Worm (Caenorhabditis elegans) whole organism, L4 larva: ENCODE measurements around the gene rbm-42.

Experiments used
- F10B5.3 ChIP-seq: sonication (generic microtip); optimal IDR thresholded peaks from 2 replicates; lab custom pipeline; 2016; ENCODE audit warnings: mild to moderate bottlenecking, missing genetic modification characterization, missing compliant biosample characterization
- F49E8.2 ChIP-seq: sonication (generic microtip); optimal IDR thresholded peaks from 2 replicates; lab custom pipeline; 2016; ENCODE audit warnings: missing compliant biosample characterization, mild to moderate bottlenecking, missing genetic modification characterization, borderline replicate concordance
- Y48G9A.11 ChIP-seq: fragments of 200-800 bp; sonication (Bioruptor generic); IDR thresholded peaks from 2 replicates; pipeline ENCODE4 v1.3.6; 2022; ENCODE audit warnings: missing genetic modification reagents, missing genetic modification characterization, missing compliant biosample characterization
- ZK337.2 ChIP-seq: fragments of 200-800 bp; sonication (Bioruptor generic); IDR thresholded peaks from 2 replicates; pipeline ENCODE4 v1.3.6; 2022; ENCODE audit warnings: missing genetic modification reagents, missing genetic modification characterization, missing compliant biosample characterization
- aha-1 ChIP-seq: fragments of 150-350 bp; peaks from one replicate; lab custom pipeline; 2014; ENCODE audit warnings: missing biosample characterization, missing genetic modification characterization
- arid-1 ChIP-seq: fragments of 200-800 bp; sonication (Bioruptor generic); conservative IDR thresholded peaks from 2 replicates; pipeline ENCODE4 v1.3.6; 2022; ENCODE audit warnings: missing genetic modification reagents, missing genetic modification characterization, missing compliant biosample characterization
- ceh-62 ChIP-seq: sonication (generic microtip); optimal IDR thresholded peaks from 2 replicates; lab custom pipeline; 2017; ENCODE audit warnings: missing biosample characterization, missing genetic modification characterization
- daf-16 ChIP-seq, 3 experiments: sonication (generic microtip); optimal IDR thresholded peaks; 2 replicates each; lab custom pipeline; 2016 to 2017; ENCODE audit warnings: missing genetic modification characterization in 3 of 3, missing genetic modification reagents in 3 of 3, mild to moderate bottlenecking in 2 of 3, missing compliant biosample characterization in 2 of 3, missing biosample characterization in 1 of 3, moderate library complexity in 1 of 3
- dmd-6 ChIP-seq: fragments of 200-800 bp; sonication (Bioruptor generic); IDR thresholded peaks from 2 replicates; pipeline ENCODE4 v1.3.6; 2022; ENCODE audit warnings: missing genetic modification reagents, missing genetic modification characterization, missing compliant biosample characterization
- dmd-8 ChIP-seq: fragments of 200-800 bp; sonication (Bioruptor generic); IDR thresholded peaks from 2 replicates; pipeline ENCODE4 v1.3.6; 2022; ENCODE audit warnings: missing genetic modification characterization, missing compliant biosample characterization
- dmd-9 ChIP-seq: fragments of 200-800 bp; sonication (Bioruptor generic); IDR thresholded peaks from 2 replicates; pipeline ENCODE4 v1.3.6; 2022; ENCODE audit warnings: missing genetic modification reagents, missing genetic modification characterization, missing compliant biosample characterization
- dpl-1 ChIP-seq: fragments of 150-350 bp; optimal IDR thresholded peaks from 2 replicates; lab custom pipeline; 2014; ENCODE audit warnings: missing biosample characterization, missing genetic modification reagents, missing genetic modification characterization
- fos-1 ChIP-seq: fragments of 150-350 bp; optimal IDR thresholded peaks from 2 replicates; lab custom pipeline; 2014; ENCODE audit warnings: missing biosample characterization, missing genetic modification characterization
- hif-1 ChIP-seq, 2 experiments: sonication (generic microtip); optimal IDR thresholded peaks; 2 replicates each; lab custom pipeline; 2016 to 2017; ENCODE audit warnings: missing compliant biosample characterization in 2 of 2, missing genetic modification characterization in 2 of 2, missing genetic modification reagents in 2 of 2, missing genotype in 2 of 2, mild to moderate bottlenecking in 1 of 2
- hlh-30 ChIP-seq: sonication (generic microtip); optimal IDR thresholded peaks from 2 replicates; lab custom pipeline; 2017; ENCODE audit warnings: antibody characterized with exemption, mild to moderate bottlenecking, missing genetic modification characterization, missing compliant biosample characterization; ENCODE audit not compliant: insufficient read depth
- hmg-1.1 ChIP-seq: fragments of 200-800 bp; sonication (Bioruptor generic); IDR thresholded peaks from 2 replicates; pipeline ENCODE4 v1.3.6; 2022; ENCODE audit warnings: missing genetic modification reagents, missing genetic modification characterization, missing compliant biosample characterization
- jun-1 ChIP-seq: fragments of 150-350 bp; optimal IDR thresholded peaks from 2 replicates; lab custom pipeline; 2014; ENCODE audit warnings: missing biosample characterization, missing genetic modification reagents, missing genetic modification characterization
- lin-15B ChIP-seq: fragments of 150-350 bp; sonication (generic microtip); optimal IDR thresholded peaks from 3 replicates; lab custom pipeline; 2014; ENCODE audit warnings: missing biosample characterization, missing genetic modification characterization
- lin-38 ChIP-seq: fragments of 200-800 bp; sonication (Bioruptor generic); IDR thresholded peaks from 2 replicates; pipeline ENCODE4 v1.3.6; 2022; ENCODE audit warnings: missing genetic modification reagents, missing genetic modification characterization, missing compliant biosample characterization
- lsy-2 ChIP-seq, 2 experiments: fragments of 150-350 bp in 1 of 2; sonication (generic microtip) in 1 of 2; optimal IDR thresholded peaks; 2 replicates each; lab custom pipeline; 2014 to 2017; ENCODE audit warnings: missing biosample characterization in 2 of 2, missing genetic modification characterization in 2 of 2
- mdl-1 ChIP-seq, 2 experiments: fragments of 150-350 bp in 1 of 2; sonication (generic microtip) in 1 of 2; optimal IDR thresholded peaks; 2 replicates each; lab custom pipeline; 2014 to 2017; ENCODE audit warnings: missing biosample characterization in 2 of 2, missing genetic modification characterization in 2 of 2
- mes-2 ChIP-seq: sonication (generic microtip); optimal IDR thresholded peaks from 2 replicates; lab custom pipeline; 2016; ENCODE audit warnings: missing genotype, mild to moderate bottlenecking, missing genetic modification characterization, missing compliant biosample characterization; ENCODE audit not compliant: poor library complexity, severe bottlenecking
- nhr-102 ChIP-seq: sonication (generic microtip); optimal IDR thresholded peaks from 2 replicates; lab custom pipeline; 2016; ENCODE audit warnings: mild to moderate bottlenecking, missing genetic modification characterization, moderate library complexity, missing compliant biosample characterization
- nhr-25 ChIP-seq: sonication (generic microtip); optimal IDR thresholded peaks from 2 replicates; lab custom pipeline; 2017; ENCODE audit warnings: missing genetic modification characterization, mild to moderate bottlenecking, missing compliant biosample characterization, antibody characterized with exemption, moderate library complexity, borderline replicate concordance; ENCODE audit not compliant: insufficient read depth
- nhr-28 ChIP-seq: fragments of 150-350 bp; optimal IDR thresholded peaks from 2 replicates; lab custom pipeline; 2014; ENCODE audit warnings: missing biosample characterization, missing genetic modification characterization
- nhr-6 ChIP-seq: fragments of 150-350 bp; optimal IDR thresholded peaks from 2 replicates; lab custom pipeline; 2014; ENCODE audit warnings: missing biosample characterization, missing genetic modification characterization
- php-3 ChIP-seq: fragments of 200-800 bp; sonication (Bioruptor generic); IDR thresholded peaks from 2 replicates; pipeline ENCODE4 v1.3.6; 2022; ENCODE audit warnings: missing genetic modification reagents, missing genetic modification characterization, missing compliant biosample characterization
- snpc-4 ChIP-seq: fragments of 150-350 bp; optimal IDR thresholded peaks from 2 replicates; lab custom pipeline; 2014; ENCODE audit warnings: missing biosample characterization, missing genetic modification characterization
- spr-1 ChIP-seq: sonication (generic microtip); optimal IDR thresholded peaks from 2 replicates; lab custom pipeline; 2016; ENCODE audit warnings: mild to moderate bottlenecking, missing genetic modification characterization, missing compliant biosample characterization
- zip-11 ChIP-seq: fragments of 200-800 bp; sonication (Bioruptor generic); IDR thresholded peaks from 2 replicates; pipeline ENCODE4 v1.3.6; 2022; ENCODE audit warnings: missing genetic modification characterization, missing compliant biosample characterization

rbm-42 gene

ce11 chrIII:5190671-5191174, 37.7 kb upstream of the rbm-42 start, which contains the start of gene hira-1 (continued):
- no peak for TF ChIP-seq nhr-25 (tag; lab: Kevin White, UChicago)
- TF ChIP-seq snpc-4: no peak
- TF ChIP-seq php-3 (GFP tag; lab: Robert Waterston, UW): no peak
- no peak for TF ChIP-seq nhr-6 (tag; lab: Kevin White, UChicago)
- no peak for TF ChIP-seq fos-1 (tag; lab: Kevin White, UChicago)
- peak in 1 of 2 experiments; percentile 65 for TF ChIP-seq lsy-2 (tag; optimal IDR thresholded peaks at IDR 0.05; lab: Kevin White, UChicago)
- no peak for TF ChIP-seq spr-1 (tag; lab: Kevin White, UChicago)

- no peak for TF ChIP-seq F10B5.3
- peak; percentile 33; the same call in 1 of the 2 replicates for TF ChIP-seq dmd-6
- TF ChIP-seq arid-1 (GFP tag; lab: Robert Waterston, UW): 0 out of 2 replicates have a peak, but pooled peaks have one; percentile 29
- peak; percentile 44 for TF ChIP-seq lin-38 (GFP tag; lab: Robert Waterston, UW)
- TF ChIP-seq Y48G9A.11 (GFP tag; lab: Robert Waterston, UW): no peak
- peak; percentile 58; the same call in 1 of the 2 replicates for TF ChIP-seq ZK337.2 (GFP tag; lab: Robert Waterston, UW)
- TF ChIP-seq hif-1 (tag; optimal IDR thresholded peaks at IDR 0.05; lab: Kevin White, UChicago): peak in 1 of 2 experiments; percentile 27
- no peak for TF ChIP-seq ceh-62
- peak; percentile 16 for TF ChIP-seq F49E8.2
- TF ChIP-seq lsy-2 (tag; optimal IDR thresholded peaks at IDR 0.05; lab: Kevin White, UChicago): peak in 1 of 2 experiments; percentile 27
- no peak for TF ChIP-seq fos-1 (tag; lab: Kevin White, UChicago)
- peak; percentile 88 for TF ChIP-seq dpl-1 (GFP tag; lab: Kevin White, UChicago)
- TF ChIP-seq mes-2 (tag; lab: Kevin White, UChicago): peak; percentile 88
Observed at ce11 chrIII:5190179-5190578, 37.1 kb upstream of the rbm-42 start.

ce11 chrIII:5188426-5188825, 35.4 kb upstream of the rbm-42 start, which contains the start of gene K10D2.8:
K10D2.8 (plus strand) TSS chrIII:5188726.
- TF ChIP-seq nhr-102 (no peak), lin-15B (tag; lab: Kevin White, UChicago) (no peak), spr-1 (tag; lab: Kevin White, UChicago) (no peak), ceh-62 (no peak), dmd-8 (GFP tag; lab: Robert Waterston, UW) (no peak), nhr-25 (tag; lab: Kevin White, UChicago) (no peak), jun-1 (tag; lab: Kevin White, UChicago) (no peak), arid-1 (GFP tag; lab: Robert Waterston, UW) (no peak)
- TF ChIP-seq, all 104 proteins: peak for 0

ce11 chrIII:5185620-5186019, 32.6 kb upstream of the rbm-42 start, which contains the start of gene pup-2:
pup-2 (plus strand) TSS chrIII:5185920.
- TF ChIP-seq zip-11 (GFP tag; lab: Robert Waterston, UW) (no peak), php-3 (GFP tag; lab: Robert Waterston, UW) (no peak)
- TF ChIP-seq, all 104 proteins: peak for 0

- no peak for TF ChIP-seq dmd-9
- 0 out of 2 replicates have a peak, but pooled peaks have one; percentile 20 for TF ChIP-seq hmg-1.1 (GFP tag; lab: Robert Waterston, UW)
- peak; percentile 11 for TF ChIP-seq hlh-30 (tag; lab: Kevin White, UChicago)
- TF ChIP-seq mdl-1 (tag; optimal IDR thresholded peaks at IDR 0.05; lab: Kevin White, UChicago): peak in 1 of 2 experiments; percentile 5
- no peak for TF ChIP-seq nhr-25 (tag; lab: Kevin White, UChicago)
Observed at ce11 chrIII:5183372-5183771, 30.3 kb upstream of the rbm-42 start.

- TF ChIP-seq aha-1 (tag; lab: Kevin White, UChicago) (peak; percentile 5), daf-16 (GFP tag; optimal IDR thresholded peaks at IDR 0.05; lab: Kevin White, UChicago) (no peak), daf-16 (tag; optimal IDR thresholded peaks at IDR 0.05; lab: Kevin White, UChicago) (no peak), nhr-28 (tag; lab: Kevin White, UChicago) (peak; percentile 4)
Observed at ce11 chrIII:5181641-5182040, 28.6 kb upstream of the rbm-42 start.
